Worm (Caenorhabditis elegans) whole organism, midembryonic: ENCODE results near the gene rnh-1.0.
A peak's percentile ranks its signal among the peaks of the same experiment; 100 is the strongest.

ENCODE experiments used
- T22C8.4 ChIP-seq: fragments of 200-800 bp; sonication (Bioruptor generic); IDR thresholded peaks from 2 replicates; pipeline ENCODE4 v1.3.6; 2022; ENCODE audit warnings: missing genetic modification characterization, missing compliant biosample characterization
- cog-1 ChIP-seq: sonication (generic microtip); optimal IDR thresholded peaks from 2 replicates; lab custom pipeline; 2016; ENCODE audit warnings: missing genetic modification characterization, missing compliant biosample characterization
- flt-1 ChIP-seq: fragments of 200-800 bp; sonication (Bioruptor generic); IDR thresholded peaks from 2 replicates; pipeline ENCODE4 v1.3.6; 2022; ENCODE audit warnings: missing genetic modification characterization, missing compliant biosample characterization
- klf-2 ChIP-seq: fragments of 200-800 bp; sonication (Bioruptor generic); conservative IDR thresholded peaks from 2 replicates; pipeline ENCODE4 v1.3.6; 2022; ENCODE audit warnings: missing genetic modification reagents, missing genetic modification characterization, missing compliant biosample characterization
- med-1 ChIP-seq: sonication (generic microtip); optimal IDR thresholded peaks from 2 replicates; lab custom pipeline; 2017; ENCODE audit warnings: missing genetic modification characterization, mild to moderate bottlenecking, missing compliant biosample characterization, antibody characterized with exemption, missing genetic modification reagents; ENCODE audit not compliant: insufficient read depth
- ref-1 ChIP-seq: fragments of 200-800 bp; sonication (Bioruptor generic); conservative IDR thresholded peaks from 2 replicates; pipeline ENCODE4 v1.3.6; 2022; ENCODE audit warnings: missing genetic modification reagents, missing genetic modification characterization, missing compliant biosample characterization
- tab-1 ChIP-seq: fragments of 200-800 bp; sonication (Bioruptor generic); IDR thresholded peaks from 2 replicates; pipeline ENCODE4 v1.3.6; 2022; ENCODE audit warnings: missing genetic modification characterization, missing compliant biosample characterization
- ztf-23 ChIP-seq: fragments of 200-800 bp; sonication (Bioruptor generic); IDR thresholded peaks from 2 replicates; pipeline ENCODE4 v1.3.6; 2022; ENCODE audit warnings: missing genetic modification reagents, missing genetic modification characterization, missing compliant biosample characterization
- ztf-29 ChIP-seq: fragments of 200-800 bp; sonication (Bioruptor generic); IDR thresholded peaks from 2 replicates; pipeline ENCODE4 v1.3.6; 2022; ENCODE audit warnings: missing genetic modification reagents, missing genetic modification characterization, missing compliant biosample characterization

Gene rnh-1.0

ce11 chrII:5039912-5040311, 44.8 kb downstream of the rnh-1.0 start, which contains the start of gene golg-2:
Gene golg-2, minus strand, starts transcription at chrII:5040091.
- TF ChIP-seq T22C8.4 (GFP tag; lab: Robert Waterston, UW) (no peak), klf-2 (GFP tag; lab: Robert Waterston, UW) (no peak), tab-1 (GFP tag; lab: Robert Waterston, UW) (no peak), cog-1 (no peak), flt-1 (GFP tag; lab: Robert Waterston, UW) (no peak), ztf-23 (no peak), med-1 (GFP tag; lab: Kevin White, UChicago) (no peak), ref-1 (GFP tag; lab: Robert Waterston, UW) (no peak), ztf-29 (GFP tag; lab: Robert Waterston, UW) (no peak)

- TF ChIP-seq ref-1 (GFP tag; lab: Robert Waterston, UW) (no peak), T22C8.4 (GFP tag; lab: Robert Waterston, UW) (no peak), klf-2 (GFP tag; lab: Robert Waterston, UW) (no peak), cog-1 (no peak), med-1 (GFP tag; lab: Kevin White, UChicago) (no peak), ztf-23 (no peak), flt-1 (GFP tag; lab: Robert Waterston, UW) (no peak), tab-1 (GFP tag; lab: Robert Waterston, UW) (no peak), ztf-29 (GFP tag; lab: Robert Waterston, UW) (no peak)
These were observed 45.6 kb downstream of the rnh-1.0 start, which contains the start of gene F33G12.7 for ce11 chrII:5040631-5041156. Gene F33G12.7, minus strand, starts transcription at chrII:5040681.

- TF ChIP-seq ztf-23 (no peak), klf-2 (GFP tag; lab: Robert Waterston, UW) (no peak), ztf-29 (GFP tag; lab: Robert Waterston, UW) (no peak), T22C8.4 (GFP tag; lab: Robert Waterston, UW) (no peak), med-1 (GFP tag; lab: Kevin White, UChicago) (no peak), tab-1 (GFP tag; lab: Robert Waterston, UW) (no peak), flt-1 (GFP tag; lab: Robert Waterston, UW) (no peak), cog-1 (no peak), ref-1 (GFP tag; lab: Robert Waterston, UW) (no peak)
These were observed 47.3 kb downstream of the rnh-1.0 start for ce11 chrII:5042381-5042930.

- TF ChIP-seq ref-1 (GFP tag; lab: Robert Waterston, UW) (no peak), T22C8.4 (GFP tag; lab: Robert Waterston, UW) (no peak), med-1 (GFP tag; lab: Kevin White, UChicago) (no peak), ztf-29 (GFP tag; lab: Robert Waterston, UW) (no peak), flt-1 (GFP tag; lab: Robert Waterston, UW) (no peak), klf-2 (GFP tag; lab: Robert Waterston, UW) (no peak), ztf-23 (no peak), tab-1 (GFP tag; lab: Robert Waterston, UW) (no peak), cog-1 (no peak)
These were observed 51.4 kb downstream of the rnh-1.0 start for ce11 chrII:5046209-5047200.

- no peak for TF ChIP-seq T22C8.4 (GFP tag; lab: Robert Waterston, UW)
- peak; percentile 7 for TF ChIP-seq cog-1
These were observed 52.2 kb downstream of the rnh-1.0 start for ce11 chrII:5047279-5047678.
